Worm (Caenorhabditis elegans) whole organism, L3 larva: Measurements from ENCODE around the gene R07H5.9.
"Not testable (repeated sequence)": the region's sequence is repeated elsewhere in the genome, so short reads cannot be mapped to it uniquely, and the experiment has no call there.

Experiments
- elt-2 ChIP-seq: sonication (generic microtip); optimal IDR thresholded peaks from 2 replicates; lab custom pipeline; 2016; ENCODE audit warnings: missing genetic modification reagents, mild to moderate bottlenecking, missing genetic modification characterization, missing compliant biosample characterization
- fkh-2 ChIP-seq: fragments of 150-350 bp; optimal IDR thresholded peaks from 2 replicates; lab custom pipeline; 2014; ENCODE audit warnings: missing biosample characterization, missing genetic modification reagents, missing genetic modification characterization
- jun-1 ChIP-seq: fragments of 150-350 bp; optimal IDR thresholded peaks from 2 replicates; lab custom pipeline; 2014; ENCODE audit warnings: missing biosample characterization, missing genetic modification reagents, missing genetic modification characterization
- lin-39 ChIP-seq: fragments of 150-350 bp; optimal IDR thresholded peaks from 2 replicates; lab custom pipeline; 2018; ENCODE audit warnings: missing biosample characterization, missing genetic modification reagents, missing genetic modification characterization
- nhr-67 ChIP-seq: fragments of 150-350 bp; optimal IDR thresholded peaks from 2 replicates; lab custom pipeline; 2014; ENCODE audit warnings: missing biosample characterization, missing genetic modification characterization
- pqm-1 ChIP-seq: fragments of 150-350 bp; optimal IDR thresholded peaks from 2 replicates; lab custom pipeline; 2017; ENCODE audit warnings: missing biosample characterization, missing genetic modification characterization, inconsistent platforms
- ztf-4 ChIP-seq: fragments of 150-350 bp; optimal IDR thresholded peaks from 2 replicates; lab custom pipeline; 2014; ENCODE audit warnings: missing biosample characterization, missing genetic modification characterization

R07H5.9 gene

DNA sequence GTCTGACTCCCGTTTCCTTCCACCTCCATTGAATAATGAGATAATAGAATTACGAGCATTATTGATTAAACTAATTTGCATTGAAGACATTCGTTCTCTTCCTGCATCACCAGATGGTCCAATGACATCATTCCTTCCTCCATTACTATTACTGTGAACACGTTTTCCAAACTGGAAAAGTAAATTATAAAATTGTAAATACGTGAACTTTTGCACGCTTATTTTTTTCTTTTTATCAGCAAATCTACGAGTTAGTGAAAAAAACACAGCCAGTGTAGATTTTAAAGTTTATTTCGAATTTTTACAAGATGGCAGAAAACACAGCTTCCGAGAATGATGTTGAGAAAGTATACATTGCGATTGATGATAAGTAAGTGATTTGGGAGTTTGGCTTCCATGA, 46.4 kb downstream of the R07H5.9 start, which contains the start of gene C05C12.1:
Gene C05C12.1, plus strand, starts transcription at position 301 of the 400 bp plus-strand sequence.
- TF ChIP-seq nhr-67, ztf-4, lin-39 (tag; lab: Kevin White, UChicago): not testable (repeated sequence)

DNA sequence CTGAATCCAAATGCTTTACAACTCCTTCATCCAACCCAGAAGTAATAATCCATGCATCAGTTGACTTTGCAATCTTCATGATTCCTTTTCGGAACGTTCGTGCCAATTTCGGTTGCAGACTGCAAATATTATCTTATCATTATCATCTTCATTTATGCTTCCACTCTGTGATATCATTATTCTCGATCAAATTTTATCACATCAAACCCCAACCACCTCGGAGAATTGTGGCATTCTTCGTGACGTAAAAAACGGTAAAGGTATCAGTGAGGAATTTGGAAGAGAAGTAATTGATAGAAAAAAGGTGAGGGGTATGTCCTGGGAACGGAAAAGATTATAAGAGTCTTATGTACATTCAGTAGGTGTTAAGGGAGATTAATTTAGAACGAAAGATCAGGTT, 50.2 kb downstream of the R07H5.9 start:
- TF ChIP-seq jun-1 (peak; percentile 63), pqm-1 (tag; lab: Kevin White, UChicago) (peak; percentile 64), fkh-2 (tag; lab: Kevin White, UChicago) (no peak), elt-2 (tag; lab: Kevin White, UChicago) (peak; percentile 89)
